Fruit fly (Drosophila melanogaster) whole organism, embryonic: Measurements from ENCODE around the gene Epp.

Experiments used
- CG10267 ChIP-seq: fragments of 200-800 bp; sonication (Bioruptor generic); optimal IDR thresholded peaks from 2 replicates; lab custom pipeline; 2018; ENCODE audit warnings: missing biosample characterization, mild to moderate bottlenecking, missing genetic modification characterization, moderate library complexity
- CG11560 ChIP-seq: fragments of 200-800 bp; sonication (Bioruptor generic); IDR thresholded peaks from 3 replicates; pipeline ENCODE4 v1.3.6; 2022; ENCODE audit warnings: missing biosample characterization, missing genetic modification characterization
- CG12104 ChIP-seq: fragments of 200-800 bp; sonication (Bioruptor generic); optimal IDR thresholded peaks from 3 replicates; lab custom pipeline; 2016; ENCODE audit warnings: missing biosample characterization, missing genetic modification characterization
- CG13287 ChIP-seq: fragments of 200-800 bp; sonication (Bioruptor generic); IDR thresholded peaks from 2 replicates; pipeline ENCODE4 v1.3.6; 2022; ENCODE audit warnings: missing biosample characterization, missing genetic modification characterization; ENCODE audit not compliant: partially characterized antibody
- CG14441 ChIP-seq: fragments of 200-800 bp; sonication (Bioruptor generic); IDR thresholded peaks from 2 replicates; pipeline ENCODE4 v1.3.6; 2022; ENCODE audit warnings: missing biosample characterization, missing genetic modification characterization
- CG14860 ChIP-seq: fragments of 200-800 bp; sonication (Bioruptor generic); IDR thresholded peaks from 3 replicates; pipeline ENCODE4 v1.3.6; 2022; ENCODE audit warnings: missing biosample characterization, missing genetic modification characterization; ENCODE audit not compliant: partially characterized antibody
- CG15073 ChIP-seq: fragments of 200-800 bp; sonication (Bioruptor generic); optimal IDR thresholded peaks from 2 replicates; lab custom pipeline; 2016; ENCODE audit warnings: missing biosample characterization, missing genetic modification characterization
- CG16779 ChIP-seq: fragments of 200-800 bp; sonication (Bioruptor generic); IDR thresholded peaks from 2 replicates; pipeline ENCODE4 v1.3.6; 2022; ENCODE audit warnings: missing biosample characterization, missing genetic modification characterization
- CG16815 ChIP-seq: fragments of 200-800 bp; sonication (Bioruptor generic); optimal IDR thresholded peaks from 3 replicates; lab custom pipeline; 2017; ENCODE audit warnings: missing biosample characterization, mild to moderate bottlenecking, missing genetic modification characterization
- CG17385 ChIP-seq: fragments of 200-800 bp; sonication (Bioruptor generic); optimal IDR thresholded peaks from 3 replicates; lab custom pipeline; 2018; ENCODE audit warnings: missing biosample characterization, mild to moderate bottlenecking, missing genetic modification characterization
- CG17802 ChIP-seq: fragments of 200-800 bp; sonication (Bioruptor generic); optimal IDR thresholded peaks from 2 replicates; lab custom pipeline; 2018; ENCODE audit warnings: missing biosample characterization, mild to moderate bottlenecking, missing genetic modification characterization, moderate library complexity
- CG1792 ChIP-seq: fragments of 200-800 bp; sonication (Bioruptor generic); optimal IDR thresholded peaks from 2 replicates; lab custom pipeline; 2016; ENCODE audit warnings: missing biosample characterization, missing genetic modification characterization
- CG2129 ChIP-seq: fragments of 200-800 bp; sonication (Bioruptor generic); IDR thresholded peaks from 2 replicates; pipeline ENCODE4 v1.3.6; 2022; ENCODE audit warnings: missing biosample characterization, missing genetic modification characterization; ENCODE audit not compliant: partially characterized antibody
- CG3407 ChIP-seq: fragments of 200-800 bp; sonication (Bioruptor generic); optimal IDR thresholded peaks from 2 replicates; lab custom pipeline; 2018; ENCODE audit warnings: missing biosample characterization, mild to moderate bottlenecking, missing genetic modification characterization
- CG4424 ChIP-seq: fragments of 200-800 bp; sonication (Bioruptor generic); optimal IDR thresholded peaks from 3 replicates; lab custom pipeline; 2016; ENCODE audit warnings: missing biosample characterization, missing genetic modification characterization
- CG8290 ChIP-seq, 3 experiments: fragments of 200-800 bp; sonication (Bioruptor generic); optimal IDR thresholded peaks; 2 replicates each; lab custom pipeline; 2016 to 2019; ENCODE audit warnings: missing biosample characterization in 3 of 3, missing genetic modification characterization in 3 of 3, mild to moderate bottlenecking in 2 of 3, moderate library complexity in 1 of 3
- CG8388 ChIP-seq: fragments of 200-800 bp; sonication (Bioruptor generic); optimal IDR thresholded peaks from 2 replicates; lab custom pipeline; 2019; ENCODE audit warnings: missing biosample characterization, mild to moderate bottlenecking, missing genetic modification characterization, moderate library complexity
- CG8944 ChIP-seq: fragments of 200-800 bp; sonication (Bioruptor generic); optimal IDR thresholded peaks from 3 replicates; lab custom pipeline; 2016; ENCODE audit warnings: missing biosample characterization, missing genetic modification characterization
- Doc2 ChIP-seq: fragments of 200-800 bp; sonication (Bioruptor generic); IDR thresholded peaks from 2 replicates; pipeline ENCODE4 v1.3.6; 2022; ENCODE audit warnings: missing biosample characterization, missing genetic modification characterization
- Fer1 ChIP-seq: fragments of 200-800 bp; sonication (Bioruptor generic); optimal IDR thresholded peaks from 2 replicates; lab custom pipeline; 2017; ENCODE audit warnings: missing biosample characterization, mild to moderate bottlenecking, missing genetic modification characterization
- HLH4C ChIP-seq: fragments of 200-800 bp; sonication (Bioruptor generic); IDR thresholded peaks from 3 replicates; pipeline ENCODE4 v1.3.6; 2022; ENCODE audit warnings: missing biosample characterization, missing genetic modification characterization; ENCODE audit not compliant: partially characterized antibody
- Lim3 ChIP-seq: fragments of 200-800 bp; sonication (Bioruptor generic); IDR thresholded peaks from 2 replicates; pipeline ENCODE4 v1.3.6; 2022; ENCODE audit warnings: missing biosample characterization, missing genetic modification characterization
- MTF-1 ChIP-seq: fragments of 200-800 bp; sonication (Bioruptor generic); optimal IDR thresholded peaks from 2 replicates; lab custom pipeline; 2018; ENCODE audit warnings: missing biosample characterization, mild to moderate bottlenecking, missing genetic modification characterization, borderline replicate concordance
- Meics ChIP-seq: fragments of 200-800 bp; sonication (Bioruptor generic); optimal IDR thresholded peaks from 2 replicates; lab custom pipeline; 2017; ENCODE audit warnings: missing biosample characterization, mild to moderate bottlenecking, missing genetic modification characterization
- Opbp ChIP-seq: fragments of 200-800 bp; sonication (Bioruptor generic); IDR thresholded peaks from 3 replicates; pipeline ENCODE4 v1.3.6; 2022; ENCODE audit warnings: missing biosample characterization, missing genetic modification characterization; ENCODE audit not compliant: partially characterized antibody
- Ptx1 ChIP-seq: fragments of 200-800 bp; sonication (Bioruptor generic); IDR thresholded peaks from 2 replicates; pipeline ENCODE4 v1.3.6; 2022; ENCODE audit warnings: missing biosample characterization, missing genetic modification characterization
- Side ChIP-seq: fragments of 200-800 bp; sonication (Bioruptor generic); optimal IDR thresholded peaks from 2 replicates; lab custom pipeline; 2016; ENCODE audit warnings: missing biosample characterization, missing genetic modification characterization
- Sox102F ChIP-seq: fragments of 200-800 bp; sonication (Bioruptor generic); optimal IDR thresholded peaks from 2 replicates; lab custom pipeline; 2018; ENCODE audit warnings: missing biosample characterization, mild to moderate bottlenecking, missing genetic modification characterization, moderate library complexity
- Sry-δ ChIP-seq: fragments of 200-800 bp; sonication (Bioruptor generic); optimal IDR thresholded peaks from 2 replicates; lab custom pipeline; 2016; ENCODE audit warnings: missing biosample characterization, missing genetic modification characterization
- Ssrp ChIP-seq: fragments of 200-800 bp; sonication (Bioruptor generic); optimal IDR thresholded peaks from 2 replicates; lab custom pipeline; 2018; ENCODE audit warnings: missing biosample characterization, mild to moderate bottlenecking, missing genetic modification characterization, moderate library complexity
- YL-1 ChIP-seq: fragments of 200-800 bp; sonication (Bioruptor generic); optimal IDR thresholded peaks from 3 replicates; lab custom pipeline; 2017; ENCODE audit warnings: missing biosample characterization, mild to moderate bottlenecking, missing genetic modification characterization
- ab ChIP-seq: fragments of 200-800 bp; sonication (Bioruptor generic); optimal IDR thresholded peaks from 2 replicates; lab custom pipeline; 2016; ENCODE audit warnings: missing biosample characterization, missing genetic modification characterization
- al ChIP-seq: fragments of 200-800 bp; sonication (Bioruptor generic); IDR thresholded peaks from 2 replicates; pipeline ENCODE4 v1.3.6; 2022; ENCODE audit warnings: missing biosample characterization, missing genetic modification characterization
- ap ChIP-seq: fragments of 200-800 bp; sonication (Bioruptor generic); IDR thresholded peaks from 2 replicates; pipeline ENCODE4 v1.3.6; 2022; ENCODE audit warnings: missing biosample characterization, missing genetic modification characterization
- danr ChIP-seq: fragments of 200-800 bp; sonication (Bioruptor generic); IDR thresholded peaks from 2 replicates; pipeline ENCODE4 v1.3.6; 2022; ENCODE audit warnings: missing biosample characterization, missing genetic modification characterization
- grn ChIP-seq: fragments of 200-800 bp; sonication (Bioruptor generic); optimal IDR thresholded peaks from 3 replicates; lab custom pipeline; 2017; ENCODE audit warnings: missing biosample characterization, missing genetic modification characterization
- gsb ChIP-seq: fragments of 200-800 bp; sonication (Bioruptor generic); IDR thresholded peaks from 2 replicates; pipeline ENCODE4 v1.3.6; 2022; ENCODE audit warnings: missing biosample characterization, missing genetic modification characterization
- gt ChIP-seq: fragments of 200-800 bp; sonication (Bioruptor generic); IDR thresholded peaks from 2 replicates; pipeline ENCODE4 v1.3.6; 2022; ENCODE audit warnings: missing biosample characterization, missing genetic modification characterization
- hkb ChIP-seq, 2 experiments: fragments of 200-800 bp in 1 of 2; fragments of >200 bp in 1 of 2; sonication (Bioruptor generic) in 1 of 2; IDR thresholded peaks in 1 of 2; optimal IDR thresholded peaks in 1 of 2; 2 replicates each; pipeline versions ENCODE4 v1.3.6 to Lab custom; 2017 to 2022; ENCODE audit warnings: missing biosample characterization in 1 of 2, missing genetic modification characterization in 1 of 2
- lov ChIP-seq, 2 experiments: fragments of 200-800 bp in 1 of 2; fragments of >200 bp in 1 of 2; sonication (Bioruptor generic) in 1 of 2; IDR thresholded peaks in 1 of 2; optimal IDR thresholded peaks in 1 of 2; 2 replicates in 1 of 2; 3 replicates in 1 of 2; pipeline versions ENCODE4 v1.3.6 to Lab custom; 2017 to 2022; ENCODE audit warnings: missing biosample characterization in 1 of 2, missing genetic modification characterization in 1 of 2
- psq ChIP-seq: fragments of 200-800 bp; sonication (Bioruptor generic); optimal IDR thresholded peaks from 2 replicates; lab custom pipeline; 2017; ENCODE audit warnings: missing biosample characterization, missing genetic modification characterization
- sc ChIP-seq, 3 experiments: fragments of >200 bp in 2 of 3; fragments of 200-800 bp in 1 of 3; sonication (Bioruptor generic) in 1 of 3; optimal IDR thresholded peaks; 2 replicates in 2 of 3; 3 replicates in 1 of 3; lab custom pipeline; 2017; ENCODE audit warnings: mild to moderate bottlenecking in 1 of 3, missing biosample characterization in 1 of 3, missing genetic modification characterization in 1 of 3, missing genetic modification reagents in 1 of 3
- stc ChIP-seq: fragments of 200-800 bp; sonication (Bioruptor generic); IDR thresholded peaks from 2 replicates; pipeline ENCODE4 v1.3.6; 2022; ENCODE audit warnings: missing biosample characterization, missing genetic modification characterization
- ttk ChIP-seq: fragments of 200-800 bp; sonication (Bioruptor generic); IDR thresholded peaks from 2 replicates; pipeline ENCODE4 v2.1.2; 2022; ENCODE audit warnings: missing biosample characterization, missing genetic modification characterization
- vvl ChIP-seq: fragments of 200-800 bp; sonication (Bioruptor generic); IDR thresholded peaks from 2 replicates; pipeline ENCODE4 v1.3.6; 2022; ENCODE audit warnings: missing biosample characterization, missing genetic modification characterization
- zen2 ChIP-seq: fragments of 200-800 bp; sonication (Bioruptor generic); IDR thresholded peaks from 3 replicates; pipeline ENCODE4 v1.3.6; 2022; ENCODE audit warnings: missing biosample characterization, missing genetic modification characterization; ENCODE audit not compliant: partially characterized antibody

Epp gene

DNA sequence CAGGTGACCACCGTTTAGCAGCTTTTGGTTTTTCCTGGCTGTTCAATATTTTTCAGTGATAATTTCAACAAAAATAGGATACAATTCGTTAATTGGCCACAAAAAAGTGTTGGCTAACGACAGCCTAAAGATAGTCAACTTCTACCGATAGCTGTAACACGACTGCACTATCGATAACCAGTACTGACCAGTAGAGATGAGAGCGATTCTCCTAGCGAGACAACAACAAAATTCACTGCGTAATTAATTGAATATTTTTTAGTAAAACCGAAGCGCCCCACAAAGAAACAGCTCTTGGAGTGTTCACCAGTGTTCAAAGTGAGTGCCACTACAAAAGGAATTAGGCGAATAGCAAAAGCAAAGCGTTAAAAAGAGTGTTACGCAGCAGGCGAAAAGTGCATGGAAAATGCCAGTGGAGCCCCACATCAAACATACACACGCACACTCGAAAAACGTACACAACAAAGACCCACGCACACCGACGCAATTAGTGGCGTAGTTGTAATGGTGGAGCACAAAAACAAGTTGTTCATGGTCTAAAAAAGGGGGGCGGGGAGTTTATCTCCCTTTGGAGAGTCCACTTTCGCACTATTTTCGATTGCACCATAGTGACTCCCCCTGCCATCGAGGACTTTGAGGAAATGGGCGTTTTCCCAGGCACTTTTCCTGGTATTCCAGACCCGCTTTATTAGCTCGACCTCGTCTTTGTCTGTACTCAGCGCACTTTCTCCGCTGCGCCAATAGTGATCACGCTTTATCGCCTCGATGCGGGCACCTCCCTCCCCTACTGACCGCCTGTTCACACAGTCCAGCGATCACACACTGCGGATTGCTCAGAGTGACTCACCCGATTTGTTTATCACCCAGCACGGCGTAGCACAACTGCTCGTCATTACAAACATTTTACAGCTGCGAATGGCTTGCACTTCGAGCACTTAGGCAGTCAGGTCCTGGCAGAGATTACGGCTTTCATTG lies at the start of gene Epp, which contains the start of gene Rab7 (continued):
- TF ChIP-seq CG17385 (GFP tag; lab: Kevin White, UChicago) (peak; percentile 43), Sry-δ (peak; percentile 97), CG17802 (tag; lab: Kevin White, UChicago) (no peak), Sox102F (GFP tag; lab: Kevin White, UChicago) (no peak), HLH4C (GFP tag; lab: Robert Waterston, UW) (peak; percentile 88), Doc2 (no peak), CG13287 (GFP tag; lab: Robert Waterston, UW) (peak; percentile 91), Lim3 (GFP tag; lab: Robert Waterston, UW) (no peak), zen2 (peak; percentile 94), Fer1 (GFP tag; lab: Kevin White, UChicago) (peak; percentile 3), CG14860 (GFP tag; lab: Robert Waterston, UW) (peak; percentile 85), Ptx1 (GFP tag; lab: Robert Waterston, UW) (peak; percentile 40; the same call in 1 of the 2 replicates), CG10267 (tag; lab: Kevin White, UChicago) (peak; percentile 96), danr (GFP tag; lab: Robert Waterston, UW) (no peak), YL-1 (GFP tag; lab: Kevin White, UChicago) (peak; percentile 98), CG3407 (GFP tag; lab: Kevin White, UChicago) (no peak), lov (optimal IDR thresholded peaks at IDR 0.05; lab: Kevin White, UChicago) (no peak), lov (GFP tag; IDR thresholded peaks at IDR 0.05; lab: Robert Waterston, UW) (no peak), ap (GFP tag; lab: Robert Waterston, UW) (no peak), CG1792 (peak; percentile 5), vvl (peak; percentile 63), Ssrp (tag; lab: Kevin White, UChicago) (no peak), gsb (no peak), MTF-1 (GFP tag; lab: Kevin White, UChicago) (no peak), al (GFP tag; lab: Robert Waterston, UW) (0 out of 2 replicates have a peak, but pooled peaks have one; percentile 22), Side (GFP tag; lab: Kevin White, UChicago) (peak; percentile 0), ab (GFP tag; lab: Kevin White, UChicago) (no peak), hkb (optimal IDR thresholded peaks at IDR 0.05; lab: Kevin White, UChicago) (no peak), hkb (GFP tag; IDR thresholded peaks at IDR 0.05; lab: Robert Waterston, UW) (no peak), CG11560 (tag; lab: Robert Waterston, UW) (no peak), grn (GFP tag; lab: Kevin White, UChicago) (peak; percentile 9), psq (GFP tag; lab: Kevin White, UChicago) (no peak), CG14441 (GFP tag; lab: Robert Waterston, UW) (no peak), stc (GFP tag; lab: Robert Waterston, UW) (no peak), CG12104 (GFP tag; lab: Kevin White, UChicago) (no peak), sc (optimal IDR thresholded peaks at IDR 0.05; lab: Kevin White, UChicago) (no peak), sc (GFP tag; optimal IDR thresholded peaks at IDR 0.05; lab: Kevin White, UChicago) (no peak), CG15073 (GFP tag; lab: Kevin White, UChicago) (no peak), Meics (GFP tag; lab: Kevin White, UChicago) (peak; percentile 27), ttk (GFP tag; lab: Robert Waterston, UW) (no peak), CG8388 (no peak), gt (GFP tag; lab: Robert Waterston, UW) (no peak), CG2129 (GFP tag; lab: Robert Waterston, UW) (peak; percentile 64), CG8290 (GFP tag; optimal IDR thresholded peaks at IDR 0.05; lab: Kevin White, UChicago) (peak; percentile 23), CG8290 (tag; optimal IDR thresholded peaks at IDR 0.05; lab: Kevin White, UChicago) (peak in 1 of 2 experiments; percentile 73), CG8944 (GFP tag; lab: Kevin White, UChicago) (no peak), Opbp (GFP tag; lab: Robert Waterston, UW) (peak; percentile 95), CG16815 (GFP tag; lab: Kevin White, UChicago) (no peak), CG16779 (GFP tag; lab: Robert Waterston, UW) (no peak), CG4424 (no peak)
